Fruit fly (Drosophila melanogaster) whole organism, pupa: ENCODE results near the gene Or65a.
A peak's percentile ranks its signal among the peaks of the same experiment; 100 is the strongest.

ENCODE experiments used
- CG10348 ChIP-seq: fragments of 200-800 bp; sonication (Bioruptor generic); IDR thresholded peaks from 2 replicates; pipeline ENCODE4 v1.3.6; 2022; ENCODE audit warnings: missing biosample characterization, missing genetic modification characterization
- CG12605 ChIP-seq: fragments of 200-800 bp; sonication (Bioruptor generic); IDR thresholded peaks from 2 replicates; pipeline ENCODE4 v1.3.6; 2022; ENCODE audit warnings: missing biosample characterization, missing genetic modification characterization
- CG13204 ChIP-seq: fragments of 200-800 bp; sonication (Bioruptor generic); optimal IDR thresholded peaks from 2 replicates; lab custom pipeline; 2018; ENCODE audit warnings: missing biosample characterization, mild to moderate bottlenecking, missing genetic modification characterization, moderate library complexity
- CG14655 ChIP-seq: fragments of 200-800 bp; sonication (Bioruptor generic); optimal IDR thresholded peaks from 3 replicates; lab custom pipeline; 2017; ENCODE audit warnings: mild to moderate bottlenecking, missing biosample characterization, missing genetic modification reagents, missing genetic modification characterization
- CG15710 ChIP-seq: fragments of 200-800 bp; sonication (Bioruptor generic); optimal IDR thresholded peaks from 2 replicates; lab custom pipeline; 2018; ENCODE audit warnings: missing biosample characterization, mild to moderate bottlenecking, missing genetic modification characterization, moderate library complexity
- CG17806 ChIP-seq: fragments of 200-800 bp; sonication (Bioruptor generic); optimal IDR thresholded peaks from 2 replicates; lab custom pipeline; 2018; ENCODE audit warnings: missing biosample characterization, mild to moderate bottlenecking, missing genetic modification characterization, moderate library complexity
- CG32121 ChIP-seq: fragments of 200-800 bp; sonication (Bioruptor generic); IDR thresholded peaks from 2 replicates; pipeline ENCODE4 v1.3.6; 2022; ENCODE audit warnings: missing biosample characterization, missing genetic modification characterization
- CG34367 ChIP-seq: fragments of 200-800 bp; sonication (Bioruptor generic); optimal IDR thresholded peaks from 2 replicates; lab custom pipeline; 2018; ENCODE audit warnings: missing biosample characterization, mild to moderate bottlenecking, missing genetic modification characterization
- CG4496 ChIP-seq: fragments of 200-800 bp; sonication (Bioruptor generic); IDR thresholded peaks from 3 replicates; pipeline ENCODE4 v1.3.6; 2022; ENCODE audit warnings: missing biosample characterization, missing genetic modification characterization
- CG8159 ChIP-seq: fragments of 200-800 bp; sonication (Bioruptor generic); optimal IDR thresholded peaks from 3 replicates; lab custom pipeline; 2018; ENCODE audit warnings: missing biosample characterization, mild to moderate bottlenecking, missing genetic modification characterization, moderate library complexity
- CG8301 ChIP-seq: fragments of 200-800 bp; sonication (Bioruptor generic); optimal IDR thresholded peaks from 2 replicates; lab custom pipeline; 2018; ENCODE audit warnings: missing biosample characterization, mild to moderate bottlenecking, missing genetic modification characterization
- CG9948 ChIP-seq: fragments of 200-800 bp; sonication (Bioruptor generic); optimal IDR thresholded peaks from 2 replicates; lab custom pipeline; 2018; ENCODE audit warnings: missing biosample characterization, mild to moderate bottlenecking, missing genetic modification characterization, moderate library complexity
- D1 ChIP-seq: fragments of 200-800 bp; sonication (Bioruptor generic); optimal IDR thresholded peaks from 2 replicates; lab custom pipeline; 2018; ENCODE audit warnings: missing biosample characterization, mild to moderate bottlenecking, missing genetic modification characterization, moderate library complexity
- EcR ChIP-seq: fragments of 200-800 bp; sonication (Bioruptor generic); optimal IDR thresholded peaks from 3 replicates; lab custom pipeline; 2019; ENCODE audit warnings: missing biosample characterization, missing genetic modification characterization, mild to moderate bottlenecking, moderate library complexity, missing genetic modification reagents
- Ets98B ChIP-seq: fragments of 200-800 bp; sonication (Bioruptor generic); IDR thresholded peaks from 2 replicates; pipeline ENCODE4 v1.3.6; 2022; ENCODE audit warnings: missing biosample characterization, missing genetic modification characterization
- Pif1A ChIP-seq: fragments of 200-800 bp; sonication (Bioruptor generic); optimal IDR thresholded peaks from 3 replicates; lab custom pipeline; 2016; ENCODE audit warnings: missing biosample characterization, missing genetic modification characterization
- Pif1B ChIP-seq: fragments of 200-800 bp; sonication (Bioruptor generic); optimal IDR thresholded peaks from 3 replicates; lab custom pipeline; 2016; ENCODE audit warnings: missing biosample characterization, missing genetic modification characterization
- Snoo ChIP-seq: fragments of 200-800 bp; sonication (Bioruptor generic); optimal IDR thresholded peaks from 3 replicates; lab custom pipeline; 2017; ENCODE audit warnings: missing biosample characterization, mild to moderate bottlenecking, missing genetic modification characterization, inconsistent platforms
- fd96Ca ChIP-seq: fragments of 200-800 bp; sonication (Bioruptor generic); IDR thresholded peaks from 3 replicates; pipeline ENCODE4 v1.3.6; 2022; ENCODE audit warnings: missing biosample characterization, missing genetic modification characterization
- gl ChIP-seq: fragments of 200-800 bp; sonication (Bioruptor generic); optimal IDR thresholded peaks from 2 replicates; lab custom pipeline; 2018; ENCODE audit warnings: missing biosample characterization, mild to moderate bottlenecking, missing genetic modification characterization
- rn ChIP-seq: fragments of 200-800 bp; sonication (Bioruptor generic); IDR thresholded peaks from 2 replicates; pipeline ENCODE4 v1.3.6; 2022; ENCODE audit warnings: missing biosample characterization, missing genetic modification characterization

Gene Or65a

DNA sequence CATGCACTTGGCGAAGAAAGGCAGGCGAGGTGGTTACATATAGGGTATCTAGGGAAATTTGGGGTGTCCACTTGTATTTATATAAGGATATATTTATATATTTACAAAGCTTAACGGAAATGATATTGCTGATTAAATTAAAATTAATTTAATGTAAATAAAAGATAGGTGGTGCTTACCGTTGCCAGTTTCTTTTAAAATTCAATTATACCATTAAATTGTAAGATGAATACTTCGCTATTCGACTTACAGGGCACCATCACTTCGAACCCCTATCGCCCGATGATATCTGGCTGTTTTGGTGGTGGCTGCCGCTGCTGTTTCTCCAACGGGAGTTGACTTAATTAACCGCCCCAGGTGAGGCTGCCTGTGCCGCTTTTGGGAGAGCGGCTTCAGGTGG lies 4.7 kb upstream of the Or65a start:
- TF ChIP-seq Snoo (tag; lab: Kevin White, UChicago) (peak; percentile 11), Pif1A (no peak), D1 (no peak), CG10348 (GFP tag; lab: Robert Waterston, UW) (no peak), rn (no peak), CG14655 (no peak)

DNA sequence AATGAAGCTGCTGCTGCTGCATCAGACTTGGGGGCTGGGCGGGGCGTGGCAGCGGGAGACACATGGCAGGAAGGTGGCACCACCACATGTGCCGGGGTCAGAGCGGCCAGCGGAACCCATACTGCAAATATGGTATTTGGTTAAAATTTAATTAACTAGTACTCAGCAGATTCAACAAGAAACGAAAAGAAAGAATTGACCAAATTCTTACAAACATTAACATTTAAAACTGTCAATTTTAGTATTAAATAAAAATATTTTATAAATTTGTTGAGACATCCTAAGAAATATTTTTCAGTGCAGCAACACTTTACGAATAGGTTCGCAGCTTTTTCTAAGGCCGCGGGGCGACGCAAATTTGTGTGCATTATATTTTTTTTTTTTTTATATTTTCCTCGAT lies 2.9 kb upstream of the Or65a start:
- peak; percentile 50 for TF ChIP-seq CG14655
- TF ChIP-seq EcR (GFP tag; lab: Kevin White, UChicago), result no peak
- no peak for TF ChIP-seq CG13204
- no peak for TF ChIP-seq CG10348 (GFP tag; lab: Robert Waterston, UW)
- no peak for TF ChIP-seq Pif1A
- TF ChIP-seq CG9948 (tag; lab: Kevin White, UChicago), result no peak
- TF ChIP-seq Snoo (tag; lab: Kevin White, UChicago), result no peak
- TF ChIP-seq CG8301, result peak; percentile 23
- 0 out of 3 replicates have a peak, but pooled peaks have one; percentile 23 for TF ChIP-seq fd96Ca (GFP tag; lab: Robert Waterston, UW)
- TF ChIP-seq CG12605 (GFP tag; lab: Robert Waterston, UW), result no peak
- TF ChIP-seq rn, result no peak
- TF ChIP-seq CG8159, result no peak
- peak; percentile 18; the same call in 1 of the 2 replicates for TF ChIP-seq CG32121
- TF ChIP-seq CG15710 (tag; lab: Kevin White, UChicago), result no peak

DNA sequence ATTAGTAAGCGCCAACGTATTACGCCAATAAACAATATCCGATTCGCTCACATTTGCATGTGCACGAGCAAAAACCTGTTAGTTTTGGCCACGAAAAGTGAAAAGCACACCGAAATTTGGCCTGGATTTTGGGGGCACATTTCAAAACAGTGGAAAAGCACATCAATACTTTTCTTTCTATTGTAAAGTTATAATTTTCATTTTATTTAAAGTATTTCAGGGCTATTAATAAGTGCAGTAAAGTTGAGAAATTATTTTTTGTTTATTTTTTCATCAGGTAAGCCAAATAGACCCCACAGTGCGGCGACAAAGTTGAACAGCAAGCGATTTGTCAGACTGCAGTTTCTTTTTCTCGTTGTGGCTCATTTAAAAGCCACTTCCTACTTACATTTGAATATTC lies 2.3 kb downstream of the Or65a start:
- TF ChIP-seq CG15710 (tag; lab: Kevin White, UChicago) (no peak), Ets98B (GFP tag; lab: Robert Waterston, UW) (peak; percentile 66), CG8301 (no peak)

DNA sequence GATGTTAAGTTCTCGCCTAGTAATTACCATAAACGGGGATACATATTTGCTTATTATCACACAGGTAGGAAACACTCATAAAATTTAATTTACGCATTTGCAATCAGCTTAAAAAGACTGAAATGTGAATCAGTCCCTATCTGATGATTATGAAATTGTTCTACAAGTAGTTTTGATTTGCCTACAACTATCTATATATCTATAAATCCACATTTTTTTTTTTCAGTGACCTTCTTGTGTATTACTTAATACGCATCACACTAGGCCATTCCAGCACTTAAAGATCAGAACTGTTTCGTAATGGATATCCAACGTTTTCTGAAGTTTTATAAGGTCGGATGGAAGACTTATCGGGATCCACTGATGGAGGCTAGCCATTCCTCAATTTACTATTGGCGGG lies 4.9 kb downstream of the Or65a start, which contains the start of gene Or65b:
Gene Or65b (plus strand): TSS at position 301 of the 400 bp plus-strand sequence.
- TF ChIP-seq CG17806 (no peak), CG10348 (GFP tag; lab: Robert Waterston, UW) (no peak), Pif1A (no peak), rn (no peak), fd96Ca (GFP tag; lab: Robert Waterston, UW) (no peak), gl (tag; lab: Kevin White, UChicago) (no peak), CG4496 (GFP tag; lab: Robert Waterston, UW) (no peak), Snoo (tag; lab: Kevin White, UChicago) (no peak), CG13204 (no peak), CG34367 (tag; lab: Kevin White, UChicago) (no peak), D1 (no peak), CG9948 (tag; lab: Kevin White, UChicago) (no peak), CG12605 (GFP tag; lab: Robert Waterston, UW) (no peak), CG32121 (no peak), CG14655 (no peak), CG8159 (no peak), CG8301 (no peak), CG15710 (tag; lab: Kevin White, UChicago) (no peak), EcR (GFP tag; lab: Kevin White, UChicago) (no peak), Ets98B (GFP tag; lab: Robert Waterston, UW) (no peak)

DNA sequence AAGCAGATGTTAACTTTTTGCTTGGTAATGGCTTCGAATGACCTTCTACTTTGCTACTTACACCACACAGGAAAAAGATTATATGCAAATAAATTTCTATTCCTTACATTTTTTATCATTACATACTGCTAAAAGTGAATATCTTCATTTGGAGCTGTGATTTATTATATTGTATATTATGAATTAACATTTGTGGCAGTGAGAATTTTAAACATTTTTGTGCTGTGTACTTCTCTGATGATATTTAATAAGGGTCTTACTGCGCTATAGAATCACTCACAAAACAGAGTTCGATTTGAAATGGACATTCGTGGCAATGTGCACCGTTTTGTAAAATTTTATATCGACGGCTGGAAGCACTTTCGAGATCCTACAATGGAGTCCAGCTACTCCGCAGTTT lies 6.9 kb downstream of the Or65a start, which contains the start of gene Or65c:
Gene Or65c (plus strand): TSS at position 301 of the 400 bp plus-strand sequence.
- no peak for TF ChIP-seq CG4496 (GFP tag; lab: Robert Waterston, UW)
- TF ChIP-seq Ets98B (GFP tag; lab: Robert Waterston, UW), result no peak
- no peak for TF ChIP-seq CG8159
- no peak for TF ChIP-seq rn
- TF ChIP-seq CG12605 (GFP tag; lab: Robert Waterston, UW), result no peak
- TF ChIP-seq EcR (GFP tag; lab: Kevin White, UChicago), result no peak
- no peak for TF ChIP-seq CG15710 (tag; lab: Kevin White, UChicago)
- no peak for TF ChIP-seq Pif1B (GFP tag; lab: Kevin White, UChicago)
- TF ChIP-seq CG10348 (GFP tag; lab: Robert Waterston, UW), result no peak
- TF ChIP-seq gl (tag; lab: Kevin White, UChicago), result no peak

DNA sequence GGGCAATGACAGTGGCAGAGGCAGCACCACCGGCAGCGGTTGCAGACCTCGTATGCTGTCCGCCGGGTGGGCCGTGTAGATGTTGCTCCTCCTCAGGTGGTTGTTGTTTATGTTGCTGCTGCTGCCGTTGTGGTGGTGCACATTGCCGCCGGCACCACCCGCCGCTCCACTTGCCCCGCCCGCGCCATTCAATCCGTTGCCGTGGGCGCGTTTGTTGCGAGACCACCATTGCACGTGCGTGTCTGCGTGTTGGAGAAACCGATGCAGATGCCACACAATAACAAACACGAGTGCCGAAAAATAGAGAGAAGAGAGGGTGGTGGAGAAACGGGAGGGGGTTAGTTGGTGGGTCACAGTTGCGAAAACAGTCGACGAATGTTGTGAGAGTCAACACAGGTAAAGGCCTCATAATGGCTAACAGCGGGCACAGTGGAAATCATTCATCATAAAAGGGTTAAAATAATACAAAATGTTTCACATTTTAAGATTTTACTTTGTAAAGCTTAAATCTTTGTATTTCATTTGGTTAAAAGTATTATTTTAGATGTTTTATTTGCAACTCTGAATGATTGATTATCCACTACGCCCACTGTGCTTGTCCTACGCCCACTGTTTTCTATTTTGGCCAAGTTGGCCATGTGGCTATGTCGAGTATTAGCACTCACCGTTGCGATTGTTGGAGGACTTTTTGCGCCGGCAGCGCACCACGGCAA lies 11.1 kb downstream of the Or65a start:
- TF ChIP-seq Ets98B (GFP tag; lab: Robert Waterston, UW), result peak; percentile 55
- TF ChIP-seq CG15710 (tag; lab: Kevin White, UChicago), result no peak
- TF ChIP-seq CG9948 (tag; lab: Kevin White, UChicago), result peak; percentile 42
- TF ChIP-seq CG4496 (GFP tag; lab: Robert Waterston, UW), result peak; percentile 69; the same call in 2 of the 3 replicates
- TF ChIP-seq CG14655, result peak; percentile 62
- peak; percentile 37 for TF ChIP-seq CG17806
- peak; percentile 20; the same call in 1 of the 2 replicates for TF ChIP-seq rn
- TF ChIP-seq CG32121, result peak; percentile 48; the same call in 1 of the 2 replicates
- peak; percentile 27 for TF ChIP-seq Pif1A
- no peak for TF ChIP-seq CG10348 (GFP tag; lab: Robert Waterston, UW)
- no peak for TF ChIP-seq D1
- 0 out of 2 replicates have a peak, but pooled peaks have one; percentile 19 for TF ChIP-seq CG12605 (GFP tag; lab: Robert Waterston, UW)
- peak; percentile 49 for TF ChIP-seq CG8301
- peak; percentile 68 for TF ChIP-seq fd96Ca (GFP tag; lab: Robert Waterston, UW)
- peak; percentile 30 for TF ChIP-seq CG8159
- TF ChIP-seq gl (tag; lab: Kevin White, UChicago), result no peak
- peak; percentile 7 for TF ChIP-seq Pif1B (GFP tag; lab: Kevin White, UChicago)
- TF ChIP-seq CG13204, result peak; percentile 31
